Worm (Caenorhabditis elegans): Measurements from ENCODE around the gene hmg-11.
A peak's percentile ranks its signal among the peaks of the same experiment; 100 is the strongest.

The hmg-11 gene

ce11 chrII:4706359-4706871 lies 33.5 kb downstream of the hmg-11 start, which contains the start of the genes F10G7.9 and tsn-1 (continued):
- TF ChIP-seq dox-1 (GFP tag; IDR thresholded peaks at IDR 0.05) (peak; percentile 88), lin-40 (tag; optimal IDR thresholded peaks at IDR 0.05) (no peak), ceh-100 (GFP tag; IDR thresholded peaks at IDR 0.05) (peak; percentile 50; the same call in 1 of the 2 replicates), ztf-28 (GFP tag; IDR thresholded peaks at IDR 0.05) (no peak), F23B12.7 (tag; optimal IDR thresholded peaks at IDR 0.05; ENCODE audit: insufficient read depth) (peak; percentile 29), ceh-79 (tag; optimal IDR thresholded peaks at IDR 0.05) (no peak), nfya-1 (tag; optimal IDR thresholded peaks at IDR 0.05; ENCODE audit: borderline replicate concordance, insufficient read depth) (no peak), lin-26 (GFP tag; IDR thresholded peaks at IDR 0.05) (no peak), Y67H2A.10 (GFP tag; conservative IDR thresholded peaks at IDR 0.05) (no peak), ztf-22 (GFP tag; optimal IDR thresholded peaks at IDR 0.05) (no peak), snpc-3.4 (tag; optimal IDR thresholded peaks at IDR 0.05) (peak; percentile 74), attf-5 (GFP tag; optimal IDR thresholded peaks at IDR 0.05) (peak; percentile 58), unc-62 (GFP tag; optimal IDR thresholded peaks at IDR 0.05) (no peak), let-607 (tag; optimal IDR thresholded peaks at IDR 0.05) (peak; percentile 98 to 99), dpl-1 (GFP tag; optimal IDR thresholded peaks at IDR 0.05) (peak; percentile 52), nfya-2 (GFP tag; IDR thresholded peaks at IDR 0.05) (no peak), madf-8 (GFP tag; conservative IDR thresholded peaks at IDR 0.05) (peak; percentile 14; the same call in 1 of the 2 replicates), F10E7.11 (tag; optimal IDR thresholded peaks at IDR 0.05) (no peak), zim-3 (tag; optimal IDR thresholded peaks at IDR 0.05) (no peak), nhr-80 (tag; optimal IDR thresholded peaks at IDR 0.05) (peak; percentile 77), lin-54 (GFP tag; optimal IDR thresholded peaks at IDR 0.05) (peak; percentile 68), hlh-12 (tag; optimal IDR thresholded peaks at IDR 0.05) (no peak), F52B5.7 (tag; optimal IDR thresholded peaks at IDR 0.05) (no peak), lin-35 (GFP tag; optimal IDR thresholded peaks at IDR 0.05) (peak in 1 of 3 experiments; percentile 27), ceh-91 (GFP tag; IDR thresholded peaks at IDR 0.05) (0 out of 2 replicates have a peak, but pooled peaks have one; percentile 33), T07F8.4 (tag; optimal IDR thresholded peaks at IDR 0.05) (no peak), F57A8.1 (GFP tag; optimal IDR thresholded peaks at IDR 0.05) (no peak), ekl-4 (GFP tag; IDR thresholded peaks at IDR 0.05) (no peak), madf-10 (tag; optimal IDR thresholded peaks at IDR 0.05) (no peak), B0261.1 (tag; optimal IDR thresholded peaks at IDR 0.05) (no peak), mes-4 (tag; optimal IDR thresholded peaks at IDR 0.05) (no peak), xnd-1 (tag; optimal IDR thresholded peaks at IDR 0.05) (peak; percentile 12), hmg-20 (GFP tag; IDR thresholded peaks at IDR 0.05) (no peak), nhr-90 (tag; optimal IDR thresholded peaks at IDR 0.05) (no peak), C06A6.2 (GFP tag; conservative IDR thresholded peaks at IDR 0.05) (no peak), chd-7 (tag; optimal IDR thresholded peaks at IDR 0.05) (no peak), B0035.1 (tag; optimal IDR thresholded peaks at IDR 0.05) (no peak), mcd-1 (GFP tag; IDR thresholded peaks at IDR 0.05) (peak; percentile 71), egl-44 (GFP tag; IDR thresholded peaks at IDR 0.05) (no peak), efl-1 (GFP tag; optimal IDR thresholded peaks at IDR 0.05) (peak; percentile 40), B0336.3 (GFP tag; IDR thresholded peaks at IDR 0.05) (no peak), hlh-26 (GFP tag; conservative IDR thresholded peaks at IDR 0.05) (no peak), K12H6.12 (tag; optimal IDR thresholded peaks at IDR 0.05) (no peak), egrh-3 (GFP tag; IDR thresholded peaks at IDR 0.05) (no peak), bed-1 (GFP tag; IDR thresholded peaks at IDR 0.05) (no peak), nfyb-1 (GFP tag; IDR thresholded peaks at IDR 0.05) (peak; percentile 33; the same call in 1 of the 2 replicates), aptf-2 (GFP tag; conservative IDR thresholded peaks at IDR 0.05) (no peak), ztf-26 (tag; optimal IDR thresholded peaks at IDR 0.05) (no peak)

All from whole organism, young adult.